Worm (Caenorhabditis elegans) whole organism, L4 larva: ENCODE results near the gene umps-1.

Source experiments
- F10B5.3 ChIP-seq: sonication (generic microtip); optimal IDR thresholded peaks from 2 replicates; lab custom pipeline; 2016; ENCODE audit warnings: mild to moderate bottlenecking, missing genetic modification characterization, missing compliant biosample characterization
- F37D6.2 ChIP-seq: sonication (generic microtip); optimal IDR thresholded peaks from 2 replicates; lab custom pipeline; 2016; ENCODE audit warnings: mild to moderate bottlenecking, missing genetic modification characterization, missing compliant biosample characterization
- F44E2.7 ChIP-seq: fragments of 200-800 bp; sonication (Bioruptor generic); IDR thresholded peaks from 2 replicates; pipeline ENCODE4 v2.1.2; 2022; ENCODE audit warnings: missing genetic modification characterization, missing compliant biosample characterization
- R02D3.7 ChIP-seq: fragments of 150-350 bp; sonication (generic microtip); optimal IDR thresholded peaks from 3 replicates; lab custom pipeline; 2014; ENCODE audit warnings: missing biosample characterization, missing genetic modification characterization
- T20F7.1 ChIP-seq: fragments of 200-800 bp; sonication (Bioruptor generic); optimal IDR thresholded peaks from 2 replicates; lab custom pipeline; 2018; ENCODE audit warnings: mild to moderate bottlenecking, missing genetic modification characterization, missing compliant biosample characterization
- aha-1 ChIP-seq: fragments of 150-350 bp; peaks from one replicate; lab custom pipeline; 2014; ENCODE audit warnings: missing biosample characterization, missing genetic modification characterization
- aly-2 ChIP-seq: sonication (generic microtip); optimal IDR thresholded peaks from 2 replicates; lab custom pipeline; 2018; ENCODE audit warnings: missing biosample characterization, missing genetic modification characterization
- ceh-20 ChIP-seq: fragments of 200-800 bp; sonication (Bioruptor generic); IDR thresholded peaks from 2 replicates; pipeline ENCODE4 v1.3.6; 2022; ENCODE audit warnings: missing genetic modification reagents, missing genetic modification characterization, missing compliant biosample characterization
- ceh-62 ChIP-seq: sonication (generic microtip); optimal IDR thresholded peaks from 2 replicates; lab custom pipeline; 2017; ENCODE audit warnings: missing biosample characterization, missing genetic modification characterization
- cey-2 ChIP-seq: sonication (generic microtip); optimal IDR thresholded peaks from 3 replicates; lab custom pipeline; 2017; ENCODE audit warnings: missing genetic modification characterization, mild to moderate bottlenecking, missing compliant biosample characterization, antibody characterized with exemption, borderline replicate concordance; ENCODE audit not compliant: insufficient read depth
- ctbp-1 ChIP-seq: fragments of 200-800 bp; sonication (Bioruptor generic); IDR thresholded peaks from 2 replicates; pipeline ENCODE4 v1.3.6; 2022; ENCODE audit warnings: missing genetic modification reagents, missing genetic modification characterization, missing compliant biosample characterization
- daf-16 ChIP-seq, 3 experiments: sonication (generic microtip); optimal IDR thresholded peaks; 2 replicates each; lab custom pipeline; 2016 to 2017; ENCODE audit warnings: missing genetic modification characterization in 3 of 3, missing genetic modification reagents in 3 of 3, mild to moderate bottlenecking in 2 of 3, missing compliant biosample characterization in 2 of 3, missing biosample characterization in 1 of 3, moderate library complexity in 1 of 3
- duxl-1 ChIP-seq: sonication (generic microtip); optimal IDR thresholded peaks from 2 replicates; lab custom pipeline; 2016; ENCODE audit warnings: mild to moderate bottlenecking, missing genetic modification characterization, moderate library complexity, missing compliant biosample characterization; ENCODE audit not compliant: poor library complexity
- dve-1 ChIP-seq: sonication (generic microtip); optimal IDR thresholded peaks from 2 replicates; lab custom pipeline; 2017; ENCODE audit warnings: antibody characterized with exemption, mild to moderate bottlenecking, missing genetic modification characterization, missing compliant biosample characterization; ENCODE audit not compliant: insufficient read depth
- fkh-10 ChIP-seq: fragments of 150-350 bp; optimal IDR thresholded peaks from 2 replicates; lab custom pipeline; 2014; ENCODE audit warnings: missing biosample characterization, missing genetic modification reagents, missing genetic modification characterization
- fos-1 ChIP-seq: fragments of 150-350 bp; optimal IDR thresholded peaks from 2 replicates; lab custom pipeline; 2014; ENCODE audit warnings: missing biosample characterization, missing genetic modification characterization
- gei-8 ChIP-seq: fragments of 200-800 bp; sonication (Bioruptor generic); optimal IDR thresholded peaks from 2 replicates; lab custom pipeline; 2018; ENCODE audit warnings: mild to moderate bottlenecking, missing genetic modification characterization, missing compliant biosample characterization
- hif-1 ChIP-seq, 2 experiments: sonication (generic microtip); optimal IDR thresholded peaks; 2 replicates each; lab custom pipeline; 2016 to 2017; ENCODE audit warnings: missing compliant biosample characterization in 2 of 2, missing genetic modification characterization in 2 of 2, missing genetic modification reagents in 2 of 2, missing genotype in 2 of 2, mild to moderate bottlenecking in 1 of 2
- hlh-11 ChIP-seq: fragments of 200-800 bp; sonication (Bioruptor generic); optimal IDR thresholded peaks from 2 replicates; lab custom pipeline; 2018; ENCODE audit warnings: mild to moderate bottlenecking, missing genetic modification characterization, missing compliant biosample characterization
- hlh-30 ChIP-seq: sonication (generic microtip); optimal IDR thresholded peaks from 2 replicates; lab custom pipeline; 2017; ENCODE audit warnings: antibody characterized with exemption, mild to moderate bottlenecking, missing genetic modification characterization, missing compliant biosample characterization; ENCODE audit not compliant: insufficient read depth
- hmg-1.1 ChIP-seq: fragments of 200-800 bp; sonication (Bioruptor generic); IDR thresholded peaks from 2 replicates; pipeline ENCODE4 v1.3.6; 2022; ENCODE audit warnings: missing genetic modification reagents, missing genetic modification characterization, missing compliant biosample characterization
- jun-1 ChIP-seq: fragments of 150-350 bp; optimal IDR thresholded peaks from 2 replicates; lab custom pipeline; 2014; ENCODE audit warnings: missing biosample characterization, missing genetic modification reagents, missing genetic modification characterization
- lim-7 ChIP-seq: fragments of 200-800 bp; sonication (Bioruptor generic); IDR thresholded peaks from 2 replicates; pipeline ENCODE4 v1.3.6; 2022; ENCODE audit warnings: missing genetic modification characterization, missing compliant biosample characterization
- lin-1 ChIP-seq: fragments of 200-800 bp; sonication (Bioruptor generic); IDR thresholded peaks from 2 replicates; pipeline ENCODE4 v1.3.6; 2022; ENCODE audit warnings: missing genetic modification reagents, missing genetic modification characterization, missing compliant biosample characterization
- lin-13 ChIP-seq: fragments of 150-350 bp; optimal IDR thresholded peaks from 2 replicates; lab custom pipeline; 2014; ENCODE audit warnings: missing biosample characterization, missing genetic modification reagents, missing genetic modification characterization
- lin-38 ChIP-seq: fragments of 200-800 bp; sonication (Bioruptor generic); IDR thresholded peaks from 2 replicates; pipeline ENCODE4 v1.3.6; 2022; ENCODE audit warnings: missing genetic modification reagents, missing genetic modification characterization, missing compliant biosample characterization
- lin-39 ChIP-seq: fragments of 150-350 bp; optimal IDR thresholded peaks from 2 replicates; lab custom pipeline; 2014; ENCODE audit warnings: missing biosample characterization, missing genetic modification reagents, missing genetic modification characterization
- lsy-2 ChIP-seq, 2 experiments: fragments of 150-350 bp in 1 of 2; sonication (generic microtip) in 1 of 2; optimal IDR thresholded peaks; 2 replicates each; lab custom pipeline; 2014 to 2017; ENCODE audit warnings: missing biosample characterization in 2 of 2, missing genetic modification characterization in 2 of 2
- mdt-29 ChIP-seq: fragments of 200-800 bp; sonication (Bioruptor generic); IDR thresholded peaks from 2 replicates; pipeline ENCODE4 v1.3.6; 2022; ENCODE audit warnings: missing genetic modification reagents, missing genetic modification characterization, missing compliant biosample characterization
- mep-1 ChIP-seq: fragments of 150-350 bp; sonication (generic microtip); optimal IDR thresholded peaks from 3 replicates; lab custom pipeline; 2014; ENCODE audit warnings: missing biosample characterization, missing genetic modification characterization
- mes-2 ChIP-seq: sonication (generic microtip); optimal IDR thresholded peaks from 2 replicates; lab custom pipeline; 2016; ENCODE audit warnings: missing genotype, mild to moderate bottlenecking, missing genetic modification characterization, missing compliant biosample characterization; ENCODE audit not compliant: poor library complexity, severe bottlenecking
- mxl-3 ChIP-seq: fragments of 200-800 bp; sonication (Bioruptor generic); optimal IDR thresholded peaks from 2 replicates; lab custom pipeline; 2018; ENCODE audit warnings: mild to moderate bottlenecking, missing genetic modification characterization, missing compliant biosample characterization
- nhr-28 ChIP-seq: fragments of 150-350 bp; optimal IDR thresholded peaks from 2 replicates; lab custom pipeline; 2014; ENCODE audit warnings: missing biosample characterization, missing genetic modification characterization
- nhr-6 ChIP-seq: fragments of 150-350 bp; optimal IDR thresholded peaks from 2 replicates; lab custom pipeline; 2014; ENCODE audit warnings: missing biosample characterization, missing genetic modification characterization
- php-3 ChIP-seq: fragments of 200-800 bp; sonication (Bioruptor generic); IDR thresholded peaks from 2 replicates; pipeline ENCODE4 v1.3.6; 2022; ENCODE audit warnings: missing genetic modification reagents, missing genetic modification characterization, missing compliant biosample characterization
- pqm-1 ChIP-seq: sonication (generic microtip); optimal IDR thresholded peaks from 2 replicates; lab custom pipeline; 2017; ENCODE audit warnings: missing biosample characterization, missing genetic modification characterization
- rbr-2 ChIP-seq: sonication (generic microtip); optimal IDR thresholded peaks from 2 replicates; lab custom pipeline; 2016; ENCODE audit warnings: missing genotype, missing genetic modification characterization, missing compliant biosample characterization
- skn-1 ChIP-seq: fragments of 150-350 bp; optimal IDR thresholded peaks from 2 replicates; lab custom pipeline; 2014; ENCODE audit warnings: missing biosample characterization, missing genetic modification characterization
- snpc-1.2 ChIP-seq: fragments of 200-800 bp; sonication (Bioruptor generic); IDR thresholded peaks from 2 replicates; pipeline ENCODE4 v1.3.6; 2022; ENCODE audit warnings: missing genetic modification reagents, missing genetic modification characterization, missing compliant biosample characterization
- tra-1 ChIP-seq: fragments of 200-800 bp; sonication (Bioruptor generic); IDR thresholded peaks from 2 replicates; pipeline ENCODE4 v1.3.6; 2022; ENCODE audit warnings: missing genetic modification reagents, missing genetic modification characterization, missing compliant biosample characterization
- unc-130 ChIP-seq: sonication (generic microtip); optimal IDR thresholded peaks from 2 replicates; lab custom pipeline; 2016; ENCODE audit warnings: missing genetic modification reagents, missing genetic modification characterization, missing compliant biosample characterization
- unc-62 ChIP-seq, 3 experiments: fragments of 150-350 bp in 1 of 3; sonication (generic microtip); optimal IDR thresholded peaks in 2 of 3; peaks in 1 of 3; 1 replicate in 1 of 3; 2 replicates in 2 of 3; lab custom pipeline; 2014 to 2017; ENCODE audit warnings: missing biosample characterization in 3 of 3, missing genetic modification characterization in 3 of 3, missing genetic modification reagents in 3 of 3, missing genotype in 1 of 3
- zfp-3 ChIP-seq: fragments of 200-800 bp; sonication (Bioruptor generic); conservative IDR thresholded peaks from 2 replicates; pipeline ENCODE4 v1.3.6; 2022; ENCODE audit warnings: missing genetic modification reagents, missing genetic modification characterization, missing compliant biosample characterization
- zip-2 ChIP-seq: fragments of 150-350 bp; optimal IDR thresholded peaks from 2 replicates; lab custom pipeline; 2014; ENCODE audit warnings: missing biosample characterization, missing genetic modification characterization

The umps-1 gene

DNA sequence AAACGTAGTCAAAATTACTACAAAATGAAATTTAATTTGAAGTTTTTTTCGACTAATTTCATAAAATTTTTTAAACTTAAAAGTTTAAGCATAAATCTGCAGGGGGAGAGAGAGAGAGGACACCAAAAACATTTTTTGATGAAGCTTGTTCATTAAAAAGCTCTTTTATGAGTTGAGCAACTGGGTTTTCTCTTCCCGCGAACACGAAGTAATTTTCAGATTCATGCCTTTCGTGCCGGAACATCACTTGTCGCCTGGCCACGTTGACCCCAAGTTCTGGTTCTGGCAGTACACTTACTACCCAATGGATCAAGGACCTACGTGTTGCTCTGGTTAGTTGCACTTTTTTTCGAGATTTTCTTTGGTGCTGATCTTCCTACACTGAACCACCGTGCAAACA, 26.4 kb upstream of the umps-1 start:
- TF ChIP-seq aha-1 (tag; lab: Kevin White, UChicago) = peak; percentile 91
- no peak for TF ChIP-seq unc-130 (GFP tag; lab: Kevin White, UChicago)
- no peak for TF ChIP-seq daf-16 (GFP tag; optimal IDR thresholded peaks at IDR 0.05; lab: Kevin White, UChicago)
- no peak for TF ChIP-seq daf-16 (tag; optimal IDR thresholded peaks at IDR 0.05; lab: Kevin White, UChicago)
- no peak for TF ChIP-seq ceh-62 (tag; lab: Kevin White, UChicago)
- TF ChIP-seq hif-1 (tag; optimal IDR thresholded peaks at IDR 0.05; lab: Kevin White, UChicago) = no peak
- TF ChIP-seq F44E2.7 (GFP tag; lab: Robert Waterston, UW) = no peak
- TF ChIP-seq php-3 (GFP tag; lab: Robert Waterston, UW) = no peak
- TF ChIP-seq jun-1 (tag; lab: Kevin White, UChicago) = no peak

DNA sequence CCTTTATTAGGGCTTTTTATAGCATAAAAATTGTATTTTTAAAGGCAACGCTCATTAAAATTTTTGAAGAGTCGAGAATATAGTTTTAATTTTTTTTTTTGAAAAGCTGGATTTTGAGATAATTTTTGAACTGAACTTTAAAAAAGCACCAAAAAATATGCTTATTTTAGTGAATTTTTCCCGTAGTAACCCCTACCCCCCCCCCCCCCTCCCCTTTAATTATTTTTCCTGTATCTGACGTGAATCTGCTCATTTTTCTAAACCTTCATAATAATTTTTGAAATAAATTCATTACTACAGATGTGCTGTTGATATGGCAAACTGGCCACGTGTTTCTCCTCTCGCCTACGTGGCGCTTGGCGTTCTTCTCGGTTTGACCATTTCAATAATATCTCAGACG, 24.0 kb upstream of the umps-1 start, which contains the start of gene C38H2.2:
Gene C38H2.2 (plus strand): TSS at position 301 of the 400 bp plus-strand sequence.
- TF ChIP-seq nhr-6 (tag; lab: Kevin White, UChicago) (no peak), rbr-2 (tag; lab: Kevin White, UChicago) (no peak), aha-1 (tag; lab: Kevin White, UChicago) (peak; percentile 38)

DNA sequence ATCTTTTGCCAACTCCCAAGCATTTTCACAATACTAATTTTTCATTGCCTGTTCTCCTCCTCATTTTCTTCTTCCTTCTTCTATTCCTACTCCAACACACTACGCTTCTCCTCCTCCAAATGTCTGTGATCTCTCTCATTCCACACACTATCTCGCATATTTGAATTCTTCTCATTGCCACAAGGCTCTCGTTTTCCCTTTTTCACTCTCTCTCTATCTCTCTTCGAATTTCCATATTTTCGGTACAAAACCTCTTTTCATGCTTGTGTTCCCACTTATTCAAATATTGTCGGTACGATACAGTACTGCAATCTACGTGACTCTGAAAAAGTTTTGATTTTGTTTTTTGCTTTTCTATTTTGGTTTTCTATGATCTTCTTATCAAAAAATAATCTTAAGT, 23.2 kb upstream of the umps-1 start:
- TF ChIP-seq lsy-2 (tag; optimal IDR thresholded peaks at IDR 0.05; lab: Kevin White, UChicago) (peak in 1 of 2 experiments; percentile 53), hif-1 (tag; optimal IDR thresholded peaks at IDR 0.05; lab: Kevin White, UChicago) (peak in 1 of 2 experiments; percentile 66), zip-2 (tag; lab: Kevin White, UChicago) (no peak), nhr-28 (peak; percentile 69), mep-1 (tag; lab: Kevin White, UChicago) (peak; percentile 30), dve-1 (tag; lab: Kevin White, UChicago) (peak; percentile 14), fkh-10 (GFP tag; lab: Kevin White, UChicago) (no peak), zfp-3 (GFP tag; lab: Robert Waterston, UW) (no peak), hlh-30 (tag; lab: Kevin White, UChicago) (peak; percentile 8), mxl-3 (no peak), skn-1 (tag; lab: Kevin White, UChicago) (no peak), nhr-6 (tag; lab: Kevin White, UChicago) (peak; percentile 17), hmg-1.1 (GFP tag; lab: Robert Waterston, UW) (peak; percentile 37; the same call in 1 of the 2 replicates), mes-2 (tag; lab: Kevin White, UChicago) (peak; percentile 17)

DNA sequence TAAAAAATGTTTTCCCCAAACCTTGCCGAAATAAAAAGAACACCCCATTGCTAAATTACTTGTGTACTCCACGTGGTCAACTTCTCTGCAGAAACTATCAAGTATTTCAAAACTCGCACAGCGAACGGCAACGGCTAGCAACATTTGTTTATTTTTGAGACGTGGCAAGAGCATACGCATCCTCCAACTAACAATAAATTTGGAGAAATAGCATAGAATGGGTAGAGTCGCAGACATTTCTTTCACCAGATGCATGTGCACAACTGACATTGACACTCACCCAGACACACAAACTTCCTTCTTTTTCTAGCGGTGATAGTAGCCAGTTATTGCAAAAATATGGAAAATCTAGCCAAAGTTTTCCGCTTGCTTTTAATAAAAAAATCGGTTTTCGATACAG, 22.2 kb upstream of the umps-1 start:
- TF ChIP-seq unc-62 (GFP tag; optimal IDR thresholded peaks at IDR 0.05 in 1 of 2; lab: Kevin White, UChicago) (peak in 1 of 2 experiments; percentile 15), unc-62 (tag; optimal IDR thresholded peaks at IDR 0.05; lab: Kevin White, UChicago) (no peak), aha-1 (tag; lab: Kevin White, UChicago) (peak; percentile 44), lin-38 (GFP tag; lab: Robert Waterston, UW) (no peak), tra-1 (no peak), lim-7 (no peak), lin-1 (GFP tag; lab: Robert Waterston, UW) (no peak), F10B5.3 (tag; lab: Kevin White, UChicago) (no peak), R02D3.7 (tag; lab: Kevin White, UChicago) (no peak), mxl-3 (no peak), gei-8 (GFP tag; lab: Kevin White, UChicago) (no peak), F37D6.2 (tag; lab: Kevin White, UChicago) (no peak), hlh-11 (tag; lab: Kevin White, UChicago) (no peak), lin-13 (GFP tag; lab: Kevin White, UChicago) (no peak), ceh-20 (GFP tag; lab: Robert Waterston, UW) (no peak), mdt-29 (GFP tag; lab: Robert Waterston, UW) (no peak), pqm-1 (tag; lab: Kevin White, UChicago) (no peak), T20F7.1 (GFP tag; lab: Kevin White, UChicago) (no peak), daf-16 (GFP tag; optimal IDR thresholded peaks at IDR 0.05; lab: Kevin White, UChicago) (no peak), daf-16 (tag; optimal IDR thresholded peaks at IDR 0.05; lab: Kevin White, UChicago) (peak; percentile 12), cey-2 (no peak), aly-2 (tag; lab: Kevin White, UChicago) (no peak), lin-39 (tag; lab: Kevin White, UChicago) (no peak), duxl-1 (tag; lab: Kevin White, UChicago) (no peak), snpc-1.2 (GFP tag; lab: Robert Waterston, UW) (no peak), ctbp-1 (no peak), fos-1 (no peak)
